Worm (Caenorhabditis elegans): ENCODE results near the gene hot-2.

DNA sequence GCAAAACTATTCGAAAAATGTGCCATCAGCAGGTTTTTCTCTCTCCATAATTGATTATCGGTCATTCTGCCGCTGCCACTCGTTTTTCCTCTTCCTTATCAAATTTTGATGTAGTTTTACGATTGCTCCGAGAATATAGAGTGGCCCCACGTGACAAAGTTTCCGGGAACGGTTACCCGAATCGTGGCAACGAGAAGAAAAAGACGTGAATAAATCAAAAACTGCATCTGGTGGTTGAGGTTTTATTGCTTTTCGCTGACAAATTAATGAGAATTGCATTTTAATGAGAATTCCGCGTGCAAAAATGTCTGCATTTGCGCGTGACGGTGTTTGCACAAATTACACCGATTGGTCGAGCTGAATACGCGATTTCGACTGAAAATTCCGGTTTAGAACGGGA, 30.9 kb downstream of the hot-2 start:
- TF ChIP-seq him-1 (tag; optimal IDR thresholded peaks at IDR 0.05) (no peak), W03F9.2 (tag; optimal IDR thresholded peaks at IDR 0.05) (no peak)
